Worm (Caenorhabditis elegans) whole organism, early embryonic: Measurements from ENCODE around the gene ttr-1.

Experiments
- B0310.2 ChIP-seq: sonication (generic microtip); optimal IDR thresholded peaks from 2 replicates; lab custom pipeline; 2016; ENCODE audit warnings: mild to moderate bottlenecking, missing genetic modification characterization, missing compliant biosample characterization
- ama-1 ChIP-seq: fragments of 150-350 bp; optimal IDR thresholded peaks from 2 replicates; lab custom pipeline; 2014
- flt-1 ChIP-seq: fragments of 200-800 bp; sonication (Bioruptor generic); IDR thresholded peaks from 2 replicates; pipeline ENCODE4 v1.3.6; 2022; ENCODE audit warnings: missing genetic modification characterization, missing compliant biosample characterization
- hmbx-1 ChIP-seq: sonication (generic microtip); optimal IDR thresholded peaks from 2 replicates; lab custom pipeline; 2016; ENCODE audit warnings: mild to moderate bottlenecking, missing genetic modification characterization, missing compliant biosample characterization

DNA sequence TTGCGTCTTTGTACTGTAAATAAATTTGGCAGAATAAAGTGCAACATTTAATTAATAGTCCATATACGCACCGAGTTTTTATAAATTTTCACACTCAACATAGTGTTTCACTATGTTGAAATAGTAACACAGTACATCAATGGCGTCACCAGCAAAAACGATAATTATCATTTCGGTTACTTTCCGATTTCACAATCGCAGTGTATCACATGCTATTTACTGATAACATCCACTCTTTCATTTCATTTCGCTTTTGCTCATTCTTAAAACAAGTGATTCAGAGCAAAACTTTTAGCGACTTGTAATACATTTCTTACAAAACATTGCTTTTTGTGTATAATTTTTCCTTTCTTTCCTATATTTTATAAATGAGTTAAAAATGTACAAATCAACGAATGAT is 15.2 kb upstream of the ttr-1 start, which contains the start of gene cbp-3:
- TF ChIP-seq ama-1 (lab: Kevin White, UChicago): no peak
- TF ChIP-seq hmbx-1 (tag; lab: Kevin White, UChicago): no peak
- TF ChIP-seq B0310.2 (tag; lab: Kevin White, UChicago): no peak
- no peak for TF ChIP-seq flt-1 (GFP tag; lab: Robert Waterston, UW)
